In the genomic region with DNA sequence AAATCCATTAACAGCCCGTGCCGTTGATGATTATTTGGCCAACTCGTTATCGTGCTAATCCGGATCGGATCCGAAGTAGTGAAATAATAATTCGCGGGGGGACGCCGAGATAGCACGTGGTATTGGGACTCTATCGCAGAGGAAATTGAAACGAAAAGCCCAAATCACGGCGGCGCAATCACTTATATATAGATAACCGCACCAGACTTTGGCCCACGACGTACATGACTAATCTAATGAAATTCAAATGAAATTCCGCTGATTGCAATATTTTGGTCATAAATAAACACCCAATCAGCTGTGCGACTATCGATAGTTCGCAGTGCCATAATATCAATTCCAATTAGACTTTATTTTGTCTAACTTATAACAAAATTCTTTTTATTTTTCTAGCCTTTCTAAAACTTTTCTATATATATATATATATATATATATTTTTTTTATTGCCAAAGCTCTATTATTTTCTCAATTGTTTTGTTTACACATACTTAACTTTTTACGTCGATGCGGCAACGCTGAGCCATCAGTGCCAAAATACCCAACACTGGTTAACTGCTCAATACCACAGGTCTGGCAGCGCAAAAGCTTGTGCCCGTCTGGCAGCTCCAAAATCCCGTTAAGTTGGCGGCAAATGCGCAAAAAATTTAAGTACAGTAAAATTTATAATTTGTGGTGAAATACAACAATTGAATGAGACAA, we compare ENCODE assay signal across 5 fruit fly cellular contexts.
TF ChIP-seq lines count a peak whose summit lies in the region.

Gene CG6428, minus strand, starts transcription at position 310 of the 699 bp plus-strand sequence.

- TF ChIP-seq CTCF in whole organism, embryonic (GFP tag; optimal IDR thresholded peaks at IDR 0.05; lab: Kevin White, UChicago), result peak; percentile 49

TF ChIP-seq in whole organism, adult, 20 proteins besides CTCF, POLR2A, EP300 and RAD21:
- peak; percentile 26 for TF ChIP-seq Crg-1 (GFP tag; optimal IDR thresholded peaks at IDR 0.05; lab: Kevin White, UChicago)
- peak; percentile 23 for TF ChIP-seq CG7101 (tag; optimal IDR thresholded peaks at IDR 0.05; lab: Kevin White, UChicago)
- TF ChIP-seq ovo (GFP tag; optimal IDR thresholded peaks at IDR 0.05; lab: Kevin White, UChicago), result peak; percentile 74
- TF ChIP-seq tj (GFP tag; optimal IDR thresholded peaks at IDR 0.05; lab: Kevin White, UChicago), result peak; percentile 60
- TF ChIP-seq bab1 (GFP tag; optimal IDR thresholded peaks at IDR 0.05; lab: Kevin White, UChicago), result peak; percentile 59
- TF ChIP-seq kay (GFP tag; lab: Kevin White, UChicago; ENCODE audit: borderline replicate concordance), result no peak
- TF ChIP-seq CG33017 (tag; optimal IDR thresholded peaks at IDR 0.05; lab: Kevin White, UChicago), result no peak
- peak; percentile 53 for TF ChIP-seq CG1620 (GFP tag; optimal IDR thresholded peaks at IDR 0.05; lab: Kevin White, UChicago)
- TF ChIP-seq Hr96 (GFP tag; optimal IDR thresholded peaks at IDR 0.05; lab: Kevin White, UChicago), result no peak
- TF ChIP-seq cnc (optimal IDR thresholded peaks at IDR 0.05; lab: Kevin White, UChicago), result no peak
- peak; percentile 51 for TF ChIP-seq pad (GFP tag; optimal IDR thresholded peaks at IDR 0.05; lab: Kevin White, UChicago)
- peak; percentile 83 for TF ChIP-seq Mnt (GFP tag; optimal IDR thresholded peaks at IDR 0.05; lab: Kevin White, UChicago)
- no peak for TF ChIP-seq toe (GFP tag; optimal IDR thresholded peaks at IDR 0.05; lab: Kevin White, UChicago)
- TF ChIP-seq Clk (GFP tag; optimal IDR thresholded peaks at IDR 0.05; lab: Kevin White, UChicago), result no peak
- TF ChIP-seq CG12768 (GFP tag; optimal IDR thresholded peaks at IDR 0.05; lab: Kevin White, UChicago), result peak; percentile 64
- no peak for TF ChIP-seq cic (GFP tag; optimal IDR thresholded peaks at IDR 0.05; lab: Kevin White, UChicago)
- TF ChIP-seq CG14711 (tag; optimal IDR thresholded peaks at IDR 0.05; lab: Kevin White, UChicago), result peak; percentile 34
TF ChIP-seq in whole organism, adult: peak in this region for 10.

TF ChIP-seq in whole organism, embryonic, 481 proteins besides CTCF, POLR2A, EP300 and RAD21 (continues in another document):
- no peak for TF ChIP-seq CG15011 (GFP tag; optimal IDR thresholded peaks at IDR 0.05; lab: Kevin White, UChicago)
- TF ChIP-seq pan (optimal IDR thresholded peaks at IDR 0.05; lab: Kevin White, UChicago), result no peak
- no peak for TF ChIP-seq pan (GFP tag; optimal IDR thresholded peaks at IDR 0.05 in 1 of 2, IDR thresholded peaks at IDR 0.05 in 1 of 2)
- no peak for TF ChIP-seq CG32767 (GFP tag; IDR thresholded peaks at IDR 0.05; lab: Robert Waterston, UW)
- peak; percentile 56 for TF ChIP-seq GATAe (GFP tag; conservative IDR thresholded peaks at IDR 0.05; lab: Robert Waterston, UW)
- TF ChIP-seq CG17829 (tag; optimal IDR thresholded peaks at IDR 0.05; lab: Kevin White, UChicago), result peak; percentile 37
- peak; percentile 44 for TF ChIP-seq CG12155 (GFP tag; optimal IDR thresholded peaks at IDR 0.05; lab: Kevin White, UChicago)
- peak; percentile 30 for TF ChIP-seq Hsf (GFP tag; optimal IDR thresholded peaks at IDR 0.05; lab: Kevin White, UChicago)
- TF ChIP-seq ems (GFP tag; optimal IDR thresholded peaks at IDR 0.05; lab: Kevin White, UChicago), result peak; percentile 18
- peak; percentile 44 for TF ChIP-seq CG7556 (GFP tag; optimal IDR thresholded peaks at IDR 0.05; lab: Kevin White, UChicago)
- TF ChIP-seq gsb-n (tag; optimal IDR thresholded peaks at IDR 0.05; lab: Kevin White, UChicago), result no peak
- no peak for TF ChIP-seq br (optimal IDR thresholded peaks at IDR 0.05; lab: Kevin White, UChicago)
- peak; percentile 12 for TF ChIP-seq Elba2 (GFP tag; optimal IDR thresholded peaks at IDR 0.05; lab: Kevin White, UChicago)
- peak; percentile 30 for TF ChIP-seq CG2678 (tag; optimal IDR thresholded peaks at IDR 0.05; lab: Kevin White, UChicago)
- peak; percentile 55 for TF ChIP-seq mirr (GFP tag; optimal IDR thresholded peaks at IDR 0.05; lab: Kevin White, UChicago)
- no peak for TF ChIP-seq chm (GFP tag; IDR thresholded peaks at IDR 0.05; lab: Robert Waterston, UW)
- TF ChIP-seq Lim3 (GFP tag; IDR thresholded peaks at IDR 0.05; lab: Robert Waterston, UW), result no peak

TF ChIP-seq in whole organism, prepupa, 60 proteins besides CTCF, POLR2A, EP300 and RAD21:
- peak; percentile 29 for TF ChIP-seq CG3032 (tag; optimal IDR thresholded peaks at IDR 0.05; lab: Kevin White, UChicago)
- TF ChIP-seq CG16779 (tag; optimal IDR thresholded peaks at IDR 0.05; lab: Kevin White, UChicago), result no peak
- TF ChIP-seq fkh (GFP tag; optimal IDR thresholded peaks at IDR 0.05; lab: Kevin White, UChicago), result peak; percentile 92
- peak; percentile 0 for TF ChIP-seq CG31627 (GFP tag; optimal IDR thresholded peaks at IDR 0.05; lab: Kevin White, UChicago)

TF ChIP-seq in whole organism, pupa, 21 proteins besides CTCF, POLR2A, EP300 and RAD21:
- TF ChIP-seq Snoo (tag; optimal IDR thresholded peaks at IDR 0.05; lab: Kevin White, UChicago), result peak; percentile 17
- no peak; the same call in 2 of the 3 replicates for TF ChIP-seq fd96Ca (GFP tag; IDR thresholded peaks at IDR 0.05; lab: Robert Waterston, UW)
TF ChIP-seq in whole organism, pupa: peak in this region for 1.

TF ChIP-seq in whole organism, wandering third instar larva, 38 proteins besides CTCF, POLR2A, EP300 and RAD21:
- TF ChIP-seq Rel (GFP tag; optimal IDR thresholded peaks at IDR 0.05; lab: Kevin White, UChicago) (no peak), Rel (tag; optimal IDR thresholded peaks at IDR 0.05; lab: Kevin White, UChicago) (peak; percentile 20), dmrt93B (GFP tag; optimal IDR thresholded peaks at IDR 0.05; lab: Kevin White, UChicago) (no peak), pan (optimal IDR thresholded peaks at IDR 0.05; lab: Kevin White, UChicago) (no peak), ey (GFP tag; optimal IDR thresholded peaks at IDR 0.05; lab: Kevin White, UChicago) (no peak), CrebA (GFP tag; optimal IDR thresholded peaks at IDR 0.05; lab: Kevin White, UChicago; ENCODE audit: borderline replicate concordance) (no peak), OdsH (GFP tag; optimal IDR thresholded peaks at IDR 0.05; lab: Kevin White, UChicago) (peak; percentile 0), HLH106 (tag; optimal IDR thresholded peaks at IDR 0.05; lab: Kevin White, UChicago) (peak; percentile 27), psq (GFP tag; optimal IDR thresholded peaks at IDR 0.05; lab: Kevin White, UChicago) (peak; percentile 18), foxo (GFP tag; optimal IDR thresholded peaks at IDR 0.05; lab: Kevin White, UChicago) (peak in 1 of 2 experiments; percentile 64)
